Fruit fly (Drosophila melanogaster) whole organism, adult: Measurements from ENCODE around the gene CG2747.

Experiments used
- CG12768 ChIP-seq: fragments of 200-800 bp; sonication (Bioruptor generic); optimal IDR thresholded peaks from 2 replicates; lab custom pipeline; 2017; ENCODE audit warnings: missing biosample characterization, missing genetic modification characterization, mild to moderate bottlenecking, moderate library complexity, missing genetic modification reagents
- CG14711 ChIP-seq: fragments of 200-800 bp; sonication (Bioruptor generic); optimal IDR thresholded peaks from 2 replicates; lab custom pipeline; 2018; ENCODE audit warnings: missing biosample characterization, mild to moderate bottlenecking, missing genetic modification characterization, moderate library complexity
- CG33017 ChIP-seq: fragments of 200-800 bp; sonication (Bioruptor generic); optimal IDR thresholded peaks from 2 replicates; lab custom pipeline; 2018; ENCODE audit warnings: missing biosample characterization, mild to moderate bottlenecking, missing genetic modification characterization, moderate library complexity
- CG7045 ChIP-seq: fragments of 200-800 bp; sonication (Bioruptor generic); optimal IDR thresholded peaks from 2 replicates; lab custom pipeline; 2017; ENCODE audit warnings: missing biosample characterization, mild to moderate bottlenecking, missing genetic modification characterization
- Clk ChIP-seq: fragments of 200-800 bp; sonication (Bioruptor generic); optimal IDR thresholded peaks from 2 replicates; lab custom pipeline; 2017; ENCODE audit warnings: missing biosample characterization, missing genetic modification characterization
- Crg-1 ChIP-seq: fragments of 200-800 bp; sonication (Bioruptor generic); optimal IDR thresholded peaks from 2 replicates; lab custom pipeline; 2016; ENCODE audit warnings: missing biosample characterization, missing genetic modification characterization
- cic ChIP-seq: fragments of 200-800 bp; sonication (Bioruptor generic); optimal IDR thresholded peaks from 2 replicates; lab custom pipeline; 2017; ENCODE audit warnings: missing biosample characterization, mild to moderate bottlenecking, missing genetic modification characterization, moderate library complexity
- cnc ChIP-seq, 2 experiments: fragments of >200 bp; optimal IDR thresholded peaks; 2 replicates each; lab custom pipeline; 2017
- kay ChIP-seq: fragments of 200-800 bp; sonication (Bioruptor generic); peaks from one replicate; lab custom pipeline; 2016; ENCODE audit warnings: missing biosample characterization, missing genetic modification characterization, borderline replicate concordance
- ovo ChIP-seq: fragments of 200-800 bp; sonication (Bioruptor generic); optimal IDR thresholded peaks from 2 replicates; lab custom pipeline; 2016; ENCODE audit warnings: missing biosample characterization, missing genetic modification characterization
- pad ChIP-seq: fragments of 200-800 bp; sonication (Bioruptor generic); optimal IDR thresholded peaks from 3 replicates; lab custom pipeline; 2017; ENCODE audit warnings: missing biosample characterization, missing genetic modification characterization, mild to moderate bottlenecking, moderate library complexity, missing genetic modification reagents
- tj ChIP-seq: fragments of 200-800 bp; sonication (Bioruptor generic); optimal IDR thresholded peaks from 3 replicates; lab custom pipeline; 2017; ENCODE audit warnings: missing biosample characterization, mild to moderate bottlenecking, missing genetic modification characterization, moderate library complexity

DNA sequence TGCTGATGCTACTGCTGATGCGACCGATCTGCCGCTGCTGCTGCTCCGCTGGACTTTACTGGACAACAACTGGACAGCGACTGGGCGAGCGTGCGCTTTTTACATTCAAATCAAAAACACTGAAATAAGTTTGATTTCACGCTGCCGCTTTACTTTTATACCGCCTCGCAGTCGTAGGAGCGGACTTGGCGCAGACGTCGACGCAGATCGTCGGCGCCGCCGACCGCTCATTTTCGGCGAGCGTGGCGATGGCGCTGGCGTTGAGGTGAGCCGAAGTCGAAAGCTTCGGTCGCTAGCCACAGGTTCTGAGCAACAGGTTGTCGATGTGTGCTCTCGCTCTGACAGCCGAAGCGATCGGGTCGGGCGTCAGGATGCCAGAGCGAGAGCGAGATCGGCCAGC is 34.9 kb downstream of the CG2747 start, which contains the start of gene Elovl7:
- TF ChIP-seq pad (GFP tag; lab: Kevin White, UChicago) (no peak), CG33017 (tag; lab: Kevin White, UChicago) (no peak), Crg-1 (GFP tag; lab: Kevin White, UChicago) (no peak), CG7045 (GFP tag; lab: Kevin White, UChicago) (no peak), kay (no peak), ovo (GFP tag; lab: Kevin White, UChicago) (no peak), cnc (optimal IDR thresholded peaks at IDR 0.05; lab: Kevin White, UChicago) (no peak), Clk (GFP tag; lab: Kevin White, UChicago) (no peak), cic (GFP tag; lab: Kevin White, UChicago) (no peak), CG14711 (no peak), tj (GFP tag; lab: Kevin White, UChicago) (peak; percentile 61), CG12768 (no peak)
